Worm (Caenorhabditis elegans): ENCODE results near the gene ttr-6.

DNA sequence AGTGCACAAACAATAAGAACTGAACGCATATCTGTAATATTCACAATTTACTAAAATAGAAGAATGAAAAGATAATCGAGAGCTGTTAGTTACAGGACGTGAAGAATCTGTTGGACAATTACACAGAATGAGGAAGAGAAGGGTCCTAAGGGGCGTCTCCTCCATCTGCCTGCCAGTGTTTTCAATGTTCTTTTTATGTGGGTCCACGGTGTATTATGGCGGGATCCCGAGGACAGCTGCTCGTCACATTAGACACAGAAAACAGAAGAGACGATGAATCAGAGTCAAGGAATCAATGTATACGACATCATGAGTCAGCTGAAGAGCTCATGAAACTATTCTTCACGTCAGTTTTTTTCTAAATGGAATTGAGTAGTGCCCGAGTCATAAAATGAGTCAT, at the start of gene ttr-6:
- TF ChIP-seq nhr-77 (tag; optimal IDR thresholded peaks at IDR 0.05) (no peak), nhr-11 (tag; optimal IDR thresholded peaks at IDR 0.05) (no peak), elt-1 (tag; optimal IDR thresholded peaks at IDR 0.05) (no peak), ama-1 (optimal IDR thresholded peaks at IDR 0.05) (no peak), lin-15B (tag; optimal IDR thresholded peaks at IDR 0.05) (no peak), lin-39 (tag; optimal IDR thresholded peaks at IDR 0.05) (no peak), unc-62 (GFP tag; optimal IDR thresholded peaks at IDR 0.05) (no peak), pha-4 (tag; optimal IDR thresholded peaks at IDR 0.05) (no peak), pqm-1 (tag; optimal IDR thresholded peaks at IDR 0.05) (no peak), nhr-12 (tag; optimal IDR thresholded peaks at IDR 0.05) (no peak), egl-27 (tag; optimal IDR thresholded peaks at IDR 0.05) (no peak)
